Worm (Caenorhabditis elegans): ENCODE measurements around the gene srb-17.

DNA sequence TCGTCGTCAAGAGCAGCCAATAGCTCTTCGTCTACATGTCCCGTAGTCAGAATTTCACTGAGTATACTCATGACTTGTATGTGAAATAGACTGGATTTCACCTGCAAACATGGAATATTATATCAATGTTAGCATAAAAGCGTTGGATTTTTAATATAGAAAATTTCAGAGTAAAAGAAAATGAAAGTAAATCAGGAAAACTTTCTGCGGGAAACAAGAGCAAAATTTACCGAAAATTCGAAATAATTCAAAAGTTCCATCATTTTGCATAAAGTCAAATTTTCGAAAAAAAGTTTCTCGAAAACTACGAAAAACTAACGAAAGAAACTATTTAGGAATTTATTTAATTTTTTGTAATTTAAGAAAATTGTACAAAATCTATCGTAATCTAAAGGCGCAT is 39.3 kb downstream of the srb-17 start, which contains the start of gene F13B12.6:
- TF ChIP-seq T22C8.4 (GFP tag; IDR thresholded peaks at IDR 0.05) (no peak), tab-1 (GFP tag; IDR thresholded peaks at IDR 0.05) (no peak), med-1 (GFP tag; optimal IDR thresholded peaks at IDR 0.05; ENCODE audit: insufficient read depth) (no peak), ztf-29 (GFP tag; IDR thresholded peaks at IDR 0.05) (no peak)
